Worm (Caenorhabditis elegans) whole organism, L1 larva: ENCODE results near the gene srg-31.

ENCODE experiments used
- F16B12.6 ChIP-seq: fragments of 150-350 bp; optimal IDR thresholded peaks from 2 replicates; lab custom pipeline; 2014; ENCODE audit warnings: missing biosample characterization, missing genetic modification characterization
- Y116A8C.19 ChIP-seq: sonication (generic microtip); optimal IDR thresholded peaks from 2 replicates; lab custom pipeline; 2016; ENCODE audit warnings: missing compliant biosample characterization, missing genetic modification characterization, borderline replicate concordance
- alr-1 ChIP-seq: fragments of 200-800 bp; sonication (Bioruptor generic); optimal IDR thresholded peaks from 2 replicates; lab custom pipeline; 2018; ENCODE audit warnings: borderline replicate concordance, mild to moderate bottlenecking, missing genetic modification characterization, missing compliant biosample characterization
- aly-2 ChIP-seq: fragments of 150-350 bp; optimal IDR thresholded peaks from 2 replicates; lab custom pipeline; 2014; ENCODE audit warnings: missing biosample characterization, missing genetic modification characterization
- ama-1 ChIP-seq: fragments of 150-350 bp; optimal IDR thresholded peaks from 2 replicates; lab custom pipeline; 2014
- blmp-1 ChIP-seq: fragments of 150-350 bp; optimal IDR thresholded peaks from 2 replicates; lab custom pipeline; 2014; ENCODE audit warnings: missing biosample characterization, missing genetic modification characterization
- ceh-90 ChIP-seq: sonication (generic microtip); optimal IDR thresholded peaks from 2 replicates; lab custom pipeline; 2016; ENCODE audit warnings: missing genetic modification characterization, missing compliant biosample characterization
- ces-1 ChIP-seq: fragments of 150-350 bp; optimal IDR thresholded peaks from 2 replicates; lab custom pipeline; 2014; ENCODE audit warnings: missing biosample characterization, missing genetic modification reagents, missing genetic modification characterization
- dsc-1 ChIP-seq: sonication (generic microtip); optimal IDR thresholded peaks from 2 replicates; lab custom pipeline; 2016; ENCODE audit warnings: mild to moderate bottlenecking, missing genetic modification characterization, missing compliant biosample characterization
- efl-1 ChIP-seq, 4 experiments: fragments of 150-350 bp; optimal IDR thresholded peaks in 3 of 4; peaks in 1 of 4; 1 replicate in 1 of 4; 2 replicates in 3 of 4; lab custom pipeline; 2014; ENCODE audit warnings: missing biosample characterization in 2 of 4, missing genetic modification characterization in 2 of 4, missing genetic modification reagents in 2 of 4
- egl-13 ChIP-seq: sonication (generic microtip); optimal IDR thresholded peaks from 2 replicates; lab custom pipeline; 2016; ENCODE audit warnings: missing genotype, missing genetic modification reagents, missing genetic modification characterization, missing compliant biosample characterization
- egl-27 ChIP-seq, 2 experiments: fragments of 150-350 bp in 1 of 2; sonication (generic microtip); optimal IDR thresholded peaks; 3 replicates each; lab custom pipeline; 2017 to 2018; ENCODE audit warnings: missing biosample characterization in 2 of 2, missing genetic modification characterization in 2 of 2, missing genetic modification reagents in 2 of 2
- elt-2 ChIP-seq: sonication (generic microtip); optimal IDR thresholded peaks from 2 replicates; lab custom pipeline; 2016; ENCODE audit warnings: missing genetic modification characterization, mild to moderate bottlenecking, inconsistent platforms, missing compliant biosample characterization, missing genetic modification reagents
- elt-3 ChIP-seq, 6 experiments: fragments of 150-350 bp in 1 of 6; sonication (generic microtip); optimal IDR thresholded peaks; 2 replicates each; lab custom pipeline; 2017 to 2018; ENCODE audit warnings: missing biosample characterization in 6 of 6, missing genetic modification characterization in 6 of 6, inconsistent platforms in 1 of 6
- ets-5 ChIP-seq: fragments of 200-800 bp; sonication (Bioruptor generic); IDR thresholded peaks from 2 replicates; pipeline ENCODE4 v1.3.6; 2022; ENCODE audit warnings: missing genetic modification characterization, missing compliant biosample characterization
- fkh-8 ChIP-seq: sonication (generic microtip); optimal IDR thresholded peaks from 2 replicates; lab custom pipeline; 2016; ENCODE audit warnings: mild to moderate bottlenecking, missing genetic modification characterization, missing compliant biosample characterization
- grh-1 ChIP-seq: fragments of 200-800 bp; sonication (Bioruptor generic); IDR thresholded peaks from 2 replicates; pipeline ENCODE4 v1.3.6; 2022; ENCODE audit warnings: missing genetic modification reagents, missing genetic modification characterization, missing compliant biosample characterization
- hlh-4 ChIP-seq: sonication (generic microtip); optimal IDR thresholded peaks from 2 replicates; lab custom pipeline; 2016; ENCODE audit warnings: mild to moderate bottlenecking, missing genetic modification characterization, missing compliant biosample characterization
- jun-1 ChIP-seq: fragments of 150-350 bp; optimal IDR thresholded peaks from 2 replicates; lab custom pipeline; 2014; ENCODE audit warnings: missing biosample characterization, missing genetic modification reagents, missing genetic modification characterization
- lin-14 ChIP-seq: fragments of 200-800 bp; sonication (Bioruptor generic); optimal IDR thresholded peaks from 2 replicates; lab custom pipeline; 2018; ENCODE audit warnings: mild to moderate bottlenecking, missing genetic modification characterization, moderate library complexity, missing compliant biosample characterization
- lin-15B ChIP-seq: fragments of 150-350 bp; sonication (generic microtip); optimal IDR thresholded peaks from 3 replicates; lab custom pipeline; 2014; ENCODE audit warnings: missing biosample characterization, missing genetic modification characterization
- lin-39 ChIP-seq: fragments of 150-350 bp; optimal IDR thresholded peaks from 2 replicates; lab custom pipeline; 2014; ENCODE audit warnings: missing biosample characterization, missing genetic modification reagents, missing genetic modification characterization
- mef-2 ChIP-seq: fragments of 150-350 bp; optimal IDR thresholded peaks from 2 replicates; lab custom pipeline; 2014; ENCODE audit warnings: missing biosample characterization, missing genetic modification characterization
- mep-1 ChIP-seq: fragments of 150-350 bp; optimal IDR thresholded peaks from 2 replicates; lab custom pipeline; 2014; ENCODE audit warnings: missing biosample characterization, missing genetic modification characterization
- nhr-11 ChIP-seq: fragments of 150-350 bp; optimal IDR thresholded peaks from 2 replicates; lab custom pipeline; 2014; ENCODE audit warnings: missing biosample characterization, missing genetic modification characterization
- nhr-12 ChIP-seq: sonication (generic microtip); optimal IDR thresholded peaks from 2 replicates; lab custom pipeline; 2017; ENCODE audit warnings: missing biosample characterization, missing genetic modification characterization
- nhr-19 ChIP-seq: fragments of 200-800 bp; sonication (Bioruptor generic); conservative IDR thresholded peaks from 2 replicates; pipeline ENCODE4 v1.3.6; 2022; ENCODE audit warnings: missing genetic modification characterization, missing compliant biosample characterization
- nhr-47 ChIP-seq: sonication (generic microtip); optimal IDR thresholded peaks from 2 replicates; lab custom pipeline; 2016; ENCODE audit warnings: mild to moderate bottlenecking, missing genetic modification characterization, moderate library complexity, missing compliant biosample characterization
- nhr-71 ChIP-seq: sonication (generic microtip); optimal IDR thresholded peaks from 2 replicates; lab custom pipeline; 2016; ENCODE audit warnings: mild to moderate bottlenecking, missing genetic modification characterization, moderate library complexity, missing compliant biosample characterization
- nhr-84 ChIP-seq: sonication (generic microtip); optimal IDR thresholded peaks from 2 replicates; lab custom pipeline; 2017; ENCODE audit warnings: missing biosample characterization, missing genetic modification characterization
- pag-3 ChIP-seq: sonication (generic microtip); optimal IDR thresholded peaks from 2 replicates; lab custom pipeline; 2017; ENCODE audit warnings: missing genetic modification characterization, mild to moderate bottlenecking, missing compliant biosample characterization, antibody characterized with exemption, borderline replicate concordance; ENCODE audit not compliant: insufficient read depth
- rnt-1 ChIP-seq: sonication (generic microtip); optimal IDR thresholded peaks from 2 replicates; lab custom pipeline; 2016; ENCODE audit warnings: mild to moderate bottlenecking, missing genetic modification characterization, moderate library complexity, missing compliant biosample characterization
- snu-23 ChIP-seq: sonication (generic microtip); optimal IDR thresholded peaks from 2 replicates; lab custom pipeline; 2016; ENCODE audit warnings: missing genetic modification characterization, missing compliant biosample characterization
- sptf-1 ChIP-seq: fragments of 150-350 bp; optimal IDR thresholded peaks from 2 replicates; lab custom pipeline; 2014; ENCODE audit warnings: missing biosample characterization, missing genetic modification characterization
- sup-37 ChIP-seq: fragments of 200-800 bp; sonication (Bioruptor generic); optimal IDR thresholded peaks from 2 replicates; lab custom pipeline; 2018; ENCODE audit warnings: mild to moderate bottlenecking, missing genetic modification characterization, missing compliant biosample characterization
- tbx-2 ChIP-seq: sonication (generic microtip); optimal IDR thresholded peaks from 2 replicates; lab custom pipeline; 2016; ENCODE audit warnings: missing genetic modification characterization, missing compliant biosample characterization
- tlp-1 ChIP-seq: fragments of 150-350 bp; optimal IDR thresholded peaks from 2 replicates; lab custom pipeline; 2014; ENCODE audit warnings: missing biosample characterization, missing genetic modification characterization
- unc-130 ChIP-seq: fragments of 150-350 bp; optimal IDR thresholded peaks from 2 replicates; lab custom pipeline; 2017; ENCODE audit warnings: missing biosample characterization, missing genetic modification characterization, inconsistent platforms
- unc-30 ChIP-seq: sonication (generic microtip); optimal IDR thresholded peaks from 2 replicates; lab custom pipeline; 2017; ENCODE audit warnings: missing biosample characterization, missing genetic modification characterization
- unc-62 ChIP-seq: fragments of 150-350 bp; optimal IDR thresholded peaks from 2 replicates; lab custom pipeline; 2014; ENCODE audit warnings: missing biosample characterization, missing genetic modification reagents, missing genetic modification characterization
- unc-98 ChIP-seq: fragments of 200-800 bp; sonication (Bioruptor generic); IDR thresholded peaks from 2 replicates; pipeline ENCODE4 v1.3.6; 2022; ENCODE audit warnings: missing genetic modification characterization, missing compliant biosample characterization
- vab-15 ChIP-seq: sonication (generic microtip); optimal IDR thresholded peaks from 2 replicates; lab custom pipeline; 2017; ENCODE audit warnings: missing genotype, mild to moderate bottlenecking, missing genetic modification characterization, missing compliant biosample characterization
- xbp-1 ChIP-seq: sonication (generic microtip); optimal IDR thresholded peaks from 2 replicates; lab custom pipeline; 2016; ENCODE audit warnings: missing genetic modification characterization, missing compliant biosample characterization
- zip-4 ChIP-seq: fragments of 200-800 bp; sonication (Bioruptor generic); optimal IDR thresholded peaks from 2 replicates; lab custom pipeline; 2018; ENCODE audit warnings: mild to moderate bottlenecking, missing genetic modification characterization, moderate library complexity, missing compliant biosample characterization
- ztf-11 ChIP-seq, 2 experiments: sonication (generic microtip); optimal IDR thresholded peaks; 2 replicates each; lab custom pipeline; 2016 to 2017; ENCODE audit warnings: missing genetic modification characterization in 2 of 2, missing biosample characterization in 1 of 2, missing compliant biosample characterization in 1 of 2

srg-31 gene

DNA sequence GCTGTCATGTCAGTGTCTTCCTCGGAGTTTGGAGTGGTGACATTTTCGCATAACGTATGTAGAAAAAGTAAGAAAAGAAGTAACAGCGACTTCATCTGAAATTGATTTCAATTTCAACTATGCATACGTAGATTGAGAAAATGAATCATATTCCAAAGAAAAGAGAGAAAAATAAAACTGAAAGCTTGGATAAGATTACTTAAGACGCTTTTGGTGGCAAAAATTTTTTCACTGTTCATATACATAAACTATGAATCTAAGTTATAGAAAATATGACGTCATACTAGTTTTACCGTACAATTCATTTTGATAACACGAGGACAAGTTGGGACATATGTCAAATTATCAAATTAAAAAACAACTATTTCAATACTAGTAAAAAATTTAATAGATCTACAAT, 19.5 kb downstream of the srg-31 start, which contains the start of gene lipl-6:
lipl-6 (minus strand) TSS at position 101 of the 400 bp plus-strand sequence.
- TF ChIP-seq efl-1 (optimal IDR thresholded peaks at IDR 0.05; lab: Kevin White, UChicago) (no peak), efl-1 (GFP tag; optimal IDR thresholded peaks at IDR 0.05 in 1 of 2; lab: Kevin White, UChicago) (peak in 1 of 2 experiments; percentile 48), ets-5 (GFP tag; lab: Robert Waterston, UW) (no peak)

DNA sequence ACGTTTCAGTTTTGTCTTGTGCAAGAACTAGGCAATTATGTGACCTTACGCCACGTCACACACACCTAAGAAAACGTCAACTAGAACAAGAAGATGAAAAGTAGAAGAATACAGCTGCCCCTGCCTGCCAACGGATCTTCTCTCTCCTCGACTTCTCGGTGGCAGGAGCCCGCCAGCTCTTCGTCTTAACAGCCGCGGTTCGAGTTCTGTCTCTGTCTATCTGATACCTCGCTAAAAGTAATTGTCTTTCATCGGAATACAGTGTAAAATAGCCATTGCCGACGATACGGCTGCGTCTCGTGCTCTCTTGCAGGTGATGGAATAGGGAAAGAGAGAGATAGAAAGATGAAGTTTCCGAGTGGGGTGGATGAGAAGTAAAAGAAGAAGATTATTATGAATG, 23.4 kb downstream of the srg-31 start:
- no peak for TF ChIP-seq ces-1 (GFP tag; lab: Kevin White, UChicago)
- peak; percentile 26 for TF ChIP-seq snu-23
- TF ChIP-seq nhr-71: peak; percentile 42
- peak; percentile 21; the same call in 1 of the 2 replicates for TF ChIP-seq nhr-19
- TF ChIP-seq Y116A8C.19 (tag; lab: Kevin White, UChicago): no peak
- TF ChIP-seq unc-30 (tag; lab: Kevin White, UChicago): no peak
- TF ChIP-seq F16B12.6 (tag; lab: Kevin White, UChicago): no peak
- peak; percentile 44 for TF ChIP-seq rnt-1 (tag; lab: Kevin White, UChicago)
- no peak for TF ChIP-seq elt-3 (tag; optimal IDR thresholded peaks at IDR 0.05; lab: Kevin White, UChicago)
- no peak for TF ChIP-seq egl-27 (tag; optimal IDR thresholded peaks at IDR 0.05; lab: Kevin White, UChicago)
- TF ChIP-seq mef-2 (tag; lab: Kevin White, UChicago): no peak
- no peak for TF ChIP-seq tlp-1 (tag; lab: Kevin White, UChicago)
- TF ChIP-seq grh-1 (GFP tag; lab: Robert Waterston, UW): no peak
- peak; percentile 82 for TF ChIP-seq xbp-1 (tag; lab: Kevin White, UChicago)
- no peak for TF ChIP-seq blmp-1 (tag; lab: Kevin White, UChicago)
- no peak for TF ChIP-seq alr-1
- peak; percentile 50 for TF ChIP-seq lin-14
- TF ChIP-seq egl-13 (tag; lab: Kevin White, UChicago): no peak
- TF ChIP-seq unc-62 (GFP tag; lab: Kevin White, UChicago): no peak
- TF ChIP-seq mep-1 (tag; lab: Kevin White, UChicago): peak; percentile 3
- TF ChIP-seq dsc-1 (tag; lab: Kevin White, UChicago): peak; percentile 36
- TF ChIP-seq pag-3 (tag; lab: Kevin White, UChicago): peak; percentile 95
- TF ChIP-seq, all 84 proteins: peak for 9

DNA sequence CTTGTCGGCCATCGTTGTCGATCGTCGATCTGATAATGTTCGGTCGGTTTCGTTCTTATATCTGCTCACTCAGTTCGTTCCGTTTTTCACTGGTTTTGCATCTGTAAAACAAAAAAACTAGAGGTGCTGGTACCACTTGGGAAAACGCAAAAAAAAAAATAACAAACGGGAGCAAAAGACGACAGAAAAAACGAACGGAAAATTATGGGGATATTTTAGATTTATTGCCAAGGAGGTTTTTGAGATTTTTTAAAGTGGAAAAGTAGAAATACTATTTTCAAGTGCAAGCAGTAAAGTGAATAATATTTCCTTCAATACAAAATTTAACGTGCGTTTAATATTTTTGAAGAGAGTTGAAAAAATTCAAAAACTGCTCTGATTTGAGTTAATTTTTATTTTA, 24.8 kb downstream of the srg-31 start, which contains the start of gene unc-68:
unc-68 (minus strand) TSS at position 101 of the 400 bp plus-strand sequence.
- no peak for TF ChIP-seq sup-37 (GFP tag; lab: Kevin White, UChicago)
- no peak for TF ChIP-seq nhr-11 (tag; lab: Kevin White, UChicago)
- no peak for TF ChIP-seq mep-1 (tag; lab: Kevin White, UChicago)
- no peak for TF ChIP-seq ztf-11 (tag; optimal IDR thresholded peaks at IDR 0.05; lab: Kevin White, UChicago)
- no peak for TF ChIP-seq aly-2
- TF ChIP-seq lin-39 (tag; lab: Kevin White, UChicago): no peak

DNA sequence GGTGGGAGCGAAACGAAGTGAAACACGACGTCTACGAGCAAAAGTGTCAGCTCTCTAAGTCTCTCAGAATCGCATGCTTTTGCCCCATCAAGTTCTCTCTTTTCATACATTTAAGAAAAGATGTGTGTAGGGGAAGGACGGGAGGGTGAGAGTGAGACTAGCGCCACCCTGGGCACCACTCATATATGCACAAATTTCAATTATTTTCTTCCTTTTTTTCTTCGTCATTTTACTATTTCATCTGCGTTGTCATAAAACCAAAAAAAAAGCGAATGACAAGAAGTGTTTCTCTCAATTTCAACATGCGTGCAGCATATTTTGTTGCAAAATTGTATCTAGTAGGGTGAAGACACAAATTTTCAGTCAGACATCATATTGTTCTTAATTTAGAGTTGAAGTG, 27.1 kb downstream of the srg-31 start:
- peak; percentile 32 for TF ChIP-seq lin-14
- TF ChIP-seq vab-15 (tag; lab: Kevin White, UChicago): no peak
- TF ChIP-seq ces-1 (GFP tag; lab: Kevin White, UChicago): no peak
- no peak for TF ChIP-seq nhr-12 (tag; lab: Kevin White, UChicago)
- peak; percentile 16 for TF ChIP-seq fkh-8 (tag; lab: Kevin White, UChicago)

DNA sequence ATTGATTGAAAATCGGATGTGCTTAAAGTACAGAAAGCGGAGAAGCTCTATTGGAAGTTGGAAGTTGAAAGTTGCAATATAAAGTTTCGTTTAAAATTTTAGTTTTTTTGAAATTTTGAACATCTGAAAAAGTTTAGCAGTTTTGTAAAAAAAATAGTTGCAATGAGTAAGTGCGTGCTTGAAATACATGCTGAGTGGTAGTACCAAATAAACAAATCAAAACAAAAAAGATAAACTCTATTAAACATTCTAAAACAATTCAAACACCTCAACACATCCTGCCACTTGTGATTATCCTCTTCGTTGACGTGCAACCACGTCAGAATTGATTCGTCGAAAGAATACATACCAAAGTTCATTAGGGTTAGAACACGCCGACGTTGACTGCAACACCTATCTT, 34.4 kb downstream of the srg-31 start:
- TF ChIP-seq ama-1 (no peak), ceh-90 (tag; lab: Kevin White, UChicago) (no peak), lin-15B (tag; lab: Kevin White, UChicago) (no peak), sptf-1 (tag; lab: Kevin White, UChicago) (no peak), unc-98 (GFP tag; lab: Robert Waterston, UW) (no peak), fkh-8 (tag; lab: Kevin White, UChicago) (no peak), nhr-84 (tag; lab: Kevin White, UChicago) (no peak), hlh-4 (no peak), sup-37 (GFP tag; lab: Kevin White, UChicago) (no peak), xbp-1 (tag; lab: Kevin White, UChicago) (no peak), nhr-19 (no peak), zip-4 (GFP tag; lab: Kevin White, UChicago) (no peak), tbx-2 (no peak), elt-2 (tag; lab: Kevin White, UChicago) (no peak), unc-130 (tag; lab: Kevin White, UChicago) (no peak), nhr-47 (tag; lab: Kevin White, UChicago) (no peak), efl-1 (optimal IDR thresholded peaks at IDR 0.05; lab: Kevin White, UChicago) (no peak), efl-1 (GFP tag; optimal IDR thresholded peaks at IDR 0.05 in 1 of 2; lab: Kevin White, UChicago) (no peak), vab-15 (tag; lab: Kevin White, UChicago) (no peak), jun-1 (tag; lab: Kevin White, UChicago) (no peak)
